8 worm cellular contexts compared by ENCODE assay signal in genomic region chrIII:4656415-4656814, ce11.
TF ChIP-seq lines count a peak whose summit lies in the region.

No protein-coding gene starts in this region.

TF ChIP-seq in whole organism, L1 larva, 84 proteins besides CTCF, POLR2A, EP300 and RAD21 (continues in another document):
- TF ChIP-seq grh-1 (GFP tag; IDR thresholded peaks at IDR 0.05; lab: Robert Waterston, UW): no peak
- TF ChIP-seq efl-1 (optimal IDR thresholded peaks at IDR 0.05; lab: Kevin White, UChicago): peak; percentile 31 to 40
- peak in 1 of 2 experiments; percentile 11 for TF ChIP-seq efl-1 (GFP tag; optimal IDR thresholded peaks at IDR 0.05 in 1 of 2; lab: Kevin White, UChicago)
- TF ChIP-seq unc-62 (GFP tag; optimal IDR thresholded peaks at IDR 0.05; lab: Kevin White, UChicago): no peak
- TF ChIP-seq lin-14 (GFP tag; optimal IDR thresholded peaks at IDR 0.05; lab: Kevin White, UChicago): peak; percentile 92
- TF ChIP-seq fkh-4 (tag; optimal IDR thresholded peaks at IDR 0.05; lab: Kevin White, UChicago; ENCODE audit: borderline replicate concordance): no peak
- TF ChIP-seq lsy-2 (tag; optimal IDR thresholded peaks at IDR 0.05; lab: Kevin White, UChicago): peak in 1 of 2 experiments; percentile 65
- peak; percentile 35 for TF ChIP-seq irx-1 (tag; optimal IDR thresholded peaks at IDR 0.05; lab: Kevin White, UChicago)
- no peak for TF ChIP-seq nhr-77 (tag; optimal IDR thresholded peaks at IDR 0.05; lab: Kevin White, UChicago)
- TF ChIP-seq pax-3 (tag; optimal IDR thresholded peaks at IDR 0.05; lab: Kevin White, UChicago): peak; percentile 36
- no peak for TF ChIP-seq nhr-11 (tag; optimal IDR thresholded peaks at IDR 0.05; lab: Kevin White, UChicago)

TF ChIP-seq in whole organism, L2 larva, 48 proteins besides CTCF, POLR2A, EP300 and RAD21 (continues in another document):
- TF ChIP-seq ZK546.5 (tag; optimal IDR thresholded peaks at IDR 0.05; lab: Kevin White, UChicago): no peak
- TF ChIP-seq nhr-23 (tag; optimal IDR thresholded peaks at IDR 0.05; lab: Kevin White, UChicago): no peak
- no peak for TF ChIP-seq dmd-4 (tag; optimal IDR thresholded peaks at IDR 0.05; lab: Kevin White, UChicago)
- TF ChIP-seq sem-4 (tag; optimal IDR thresholded peaks at IDR 0.05; lab: Kevin White, UChicago): peak; percentile 42
- TF ChIP-seq nhr-77 (tag; optimal IDR thresholded peaks at IDR 0.05; lab: Kevin White, UChicago): no peak
- no peak for TF ChIP-seq nhr-237 (tag; optimal IDR thresholded peaks at IDR 0.05; lab: Kevin White, UChicago)
- peak; percentile 70 for TF ChIP-seq lin-11 (tag; optimal IDR thresholded peaks at IDR 0.05; lab: Kevin White, UChicago)
- TF ChIP-seq egl-27 (tag; optimal IDR thresholded peaks at IDR 0.05; lab: Kevin White, UChicago): peak; percentile 45
- TF ChIP-seq lin-13 (GFP tag; optimal IDR thresholded peaks at IDR 0.05; lab: Kevin White, UChicago): peak; percentile 36
- peak; percentile 63 for TF ChIP-seq F13H6.1 (tag; optimal IDR thresholded peaks at IDR 0.05; lab: Kevin White, UChicago)
- TF ChIP-seq zag-1 (tag; optimal IDR thresholded peaks at IDR 0.05; lab: Kevin White, UChicago): peak; percentile 88
- no peak for TF ChIP-seq elt-1 (tag; optimal IDR thresholded peaks at IDR 0.05; lab: Kevin White, UChicago)

TF ChIP-seq in whole organism, L3 larva, 47 proteins besides CTCF, POLR2A, EP300 and RAD21 (continues in another document):
- TF ChIP-seq lin-39 (tag; optimal IDR thresholded peaks at IDR 0.05; lab: Kevin White, UChicago) (peak; percentile 85), zag-1 (tag; optimal IDR thresholded peaks at IDR 0.05; lab: Kevin White, UChicago) (no peak), mdl-1 (tag; optimal IDR thresholded peaks at IDR 0.05; lab: Kevin White, UChicago) (peak; percentile 48), nhr-25 (tag; optimal IDR thresholded peaks at IDR 0.05; lab: Kevin White, UChicago) (no peak), snpc-4 (tag; optimal IDR thresholded peaks at IDR 0.05; lab: Kevin White, UChicago) (peak; percentile 49), elt-1 (tag; optimal IDR thresholded peaks at IDR 0.05; lab: Kevin White, UChicago) (peak; percentile 9), ceh-28 (tag; optimal IDR thresholded peaks at IDR 0.05; lab: Kevin White, UChicago) (peak; percentile 42), fkh-10 (GFP tag; optimal IDR thresholded peaks at IDR 0.05; lab: Kevin White, UChicago) (peak; percentile 67), hmg-11 (tag; optimal IDR thresholded peaks at IDR 0.05; lab: Kevin White, UChicago) (peak; percentile 76), nfya-1 (tag; optimal IDR thresholded peaks at IDR 0.05; lab: Kevin White, UChicago; ENCODE audit: insufficient read depth) (peak; percentile 81), tbx-2 (tag; optimal IDR thresholded peaks at IDR 0.05; lab: Kevin White, UChicago) (peak; percentile 8), lin-15B (tag; optimal IDR thresholded peaks at IDR 0.05; lab: Kevin White, UChicago) (peak; percentile 31)

TF ChIP-seq in whole organism, L4 larva, 104 proteins besides CTCF, POLR2A, EP300 and RAD21 (continues in another document):
- TF ChIP-seq nhr-11 (tag; optimal IDR thresholded peaks at IDR 0.05; lab: Kevin White, UChicago): peak; percentile 9
- TF ChIP-seq F10B5.3 (tag; optimal IDR thresholded peaks at IDR 0.05; lab: Kevin White, UChicago): no peak
- TF ChIP-seq mdl-1 (tag; optimal IDR thresholded peaks at IDR 0.05; lab: Kevin White, UChicago): peak in 1 of 2 experiments; percentile 65
- peak; percentile 73 for TF ChIP-seq hmg-1.1 (GFP tag; IDR thresholded peaks at IDR 0.05; lab: Robert Waterston, UW)
- TF ChIP-seq lin-39 (tag; optimal IDR thresholded peaks at IDR 0.05; lab: Kevin White, UChicago): no peak
- no peak for TF ChIP-seq dve-1 (tag; optimal IDR thresholded peaks at IDR 0.05; lab: Kevin White, UChicago; ENCODE audit: insufficient read depth)
- TF ChIP-seq hlh-11 (tag; optimal IDR thresholded peaks at IDR 0.05; lab: Kevin White, UChicago): peak; percentile 22
- no peak for TF ChIP-seq spr-3 (GFP tag; optimal IDR thresholded peaks at IDR 0.05; lab: Kevin White, UChicago)
- TF ChIP-seq daf-8 (GFP tag; IDR thresholded peaks at IDR 0.05; lab: Robert Waterston, UW): no peak
- TF ChIP-seq nhr-111 (GFP tag; optimal IDR thresholded peaks at IDR 0.05; lab: Kevin White, UChicago): no peak
- peak; percentile 62 for TF ChIP-seq fkh-10 (GFP tag; optimal IDR thresholded peaks at IDR 0.05; lab: Kevin White, UChicago)
- TF ChIP-seq unc-130 (GFP tag; optimal IDR thresholded peaks at IDR 0.05; lab: Kevin White, UChicago): no peak

TF ChIP-seq in whole organism, late embryonic, 69 proteins besides CTCF, POLR2A, EP300 and RAD21 (continues in another document):
- TF ChIP-seq elt-4 (tag; optimal IDR thresholded peaks at IDR 0.05; lab: Kevin White, UChicago): no peak
- no peak for TF ChIP-seq ceh-24 (tag; optimal IDR thresholded peaks at IDR 0.05; lab: Kevin White, UChicago)
- peak; percentile 79 for TF ChIP-seq ceh-48 (tag; optimal IDR thresholded peaks at IDR 0.05; lab: Kevin White, UChicago)
- peak; percentile 79 for TF ChIP-seq ceh-31 (tag; optimal IDR thresholded peaks at IDR 0.05; lab: Kevin White, UChicago)
- no peak for TF ChIP-seq ets-4 (tag; optimal IDR thresholded peaks at IDR 0.05; lab: Kevin White, UChicago)
- no peak for TF ChIP-seq syd-9 (tag; optimal IDR thresholded peaks at IDR 0.05; lab: Kevin White, UChicago)
- no peak for TF ChIP-seq nhr-232 (tag; optimal IDR thresholded peaks at IDR 0.05; lab: Kevin White, UChicago)
- no peak for TF ChIP-seq K09A11.1 (tag; optimal IDR thresholded peaks at IDR 0.05; lab: Kevin White, UChicago; ENCODE audit: insufficient read depth)
- TF ChIP-seq Y22D7AL.16 (tag; optimal IDR thresholded peaks at IDR 0.05; lab: Kevin White, UChicago): no peak
- peak; percentile 20 for TF ChIP-seq nfya-1 (tag; optimal IDR thresholded peaks at IDR 0.05; lab: Kevin White, UChicago)
- no peak for TF ChIP-seq ceh-14 (tag; optimal IDR thresholded peaks at IDR 0.05; lab: Kevin White, UChicago)
- TF ChIP-seq ceh-19 (GFP tag; optimal IDR thresholded peaks at IDR 0.05; lab: Kevin White, UChicago): no peak
- TF ChIP-seq lim-6 (tag; optimal IDR thresholded peaks at IDR 0.05; lab: Kevin White, UChicago): peak; percentile 9

TF ChIP-seq in whole organism, midembryonic, 9 proteins besides CTCF, POLR2A, EP300 and RAD21:
- TF ChIP-seq ztf-23 (GFP tag; IDR thresholded peaks at IDR 0.05; lab: Robert Waterston, UW) (0 out of 2 replicates have a peak, but pooled peaks have one; percentile 22), ref-1 (GFP tag; conservative IDR thresholded peaks at IDR 0.05; lab: Robert Waterston, UW) (no peak), klf-2 (GFP tag; conservative IDR thresholded peaks at IDR 0.05; lab: Robert Waterston, UW) (no peak), ztf-29 (GFP tag; IDR thresholded peaks at IDR 0.05; lab: Robert Waterston, UW) (no peak), med-1 (GFP tag; optimal IDR thresholded peaks at IDR 0.05; lab: Kevin White, UChicago; ENCODE audit: insufficient read depth) (no peak)

TF ChIP-seq in whole organism, mixed stage, embryonic, 35 proteins besides CTCF, POLR2A, EP300 and RAD21:
- TF ChIP-seq ces-1 (GFP tag; optimal IDR thresholded peaks at IDR 0.05; lab: Kevin White, UChicago): peak; percentile 70
- no peak for TF ChIP-seq flh-1 (GFP tag; optimal IDR thresholded peaks at IDR 0.05; lab: Kevin White, UChicago)

TF ChIP-seq in whole organism, young adult, 124 proteins besides CTCF, POLR2A, EP300 and RAD21 (continues in another document):
- TF ChIP-seq hlh-12 (tag; optimal IDR thresholded peaks at IDR 0.05; lab: Kevin White, UChicago) (no peak), lir-1 (GFP tag; conservative IDR thresholded peaks at IDR 0.05; lab: Robert Waterston, UW) (no peak), cebp-2 (GFP tag; IDR thresholded peaks at IDR 0.05; lab: Robert Waterston, UW) (no peak), lin-35 (GFP tag; optimal IDR thresholded peaks at IDR 0.05; lab: Kevin White, UChicago) (peak in 1 of 3 experiments; percentile 51), tlf-1 (GFP tag; optimal IDR thresholded peaks at IDR 0.05; lab: Kevin White, UChicago) (no peak), bed-1 (GFP tag; IDR thresholded peaks at IDR 0.05; lab: Robert Waterston, UW) (no peak), ekl-4 (GFP tag; IDR thresholded peaks at IDR 0.05; lab: Robert Waterston, UW) (0 out of 2 replicates have a peak, but pooled peaks have one; percentile 25), dpff-1 (tag; optimal IDR thresholded peaks at IDR 0.05; lab: Kevin White, UChicago) (no peak), repo-1 (tag; optimal IDR thresholded peaks at IDR 0.05; lab: Kevin White, UChicago) (no peak), xnd-1 (tag; optimal IDR thresholded peaks at IDR 0.05; lab: Kevin White, UChicago) (no peak), ceh-58 (GFP tag; IDR thresholded peaks at IDR 0.05; lab: Robert Waterston, UW) (no peak), ceh-27 (GFP tag; optimal IDR thresholded peaks at IDR 0.05; lab: Kevin White, UChicago) (peak; percentile 41), egrh-3 (GFP tag; IDR thresholded peaks at IDR 0.05; lab: Robert Waterston, UW) (no peak), mcd-1 (GFP tag; IDR thresholded peaks at IDR 0.05; lab: Robert Waterston, UW) (peak; percentile 16; the same call in 1 of the 2 replicates), attf-6 (GFP tag; IDR thresholded peaks at IDR 0.05; lab: Robert Waterston, UW) (no peak), K12H6.12 (tag; optimal IDR thresholded peaks at IDR 0.05; lab: Kevin White, UChicago) (peak; percentile 57), nhr-120 (GFP tag; IDR thresholded peaks at IDR 0.05; lab: Robert Waterston, UW) (no peak), T26A5.8 (tag; optimal IDR thresholded peaks at IDR 0.05; lab: Kevin White, UChicago) (no peak), let-607 (tag; optimal IDR thresholded peaks at IDR 0.05; lab: Kevin White, UChicago) (no peak), efl-1 (GFP tag; optimal IDR thresholded peaks at IDR 0.05; lab: Kevin White, UChicago) (no peak), lin-26 (GFP tag; IDR thresholded peaks at IDR 0.05; lab: Robert Waterston, UW) (no peak), F55B11.4 (tag; optimal IDR thresholded peaks at IDR 0.05; lab: Kevin White, UChicago; ENCODE audit: borderline replicate concordance, insufficient read depth) (no peak), lin-40 (tag; optimal IDR thresholded peaks at IDR 0.05; lab: Kevin White, UChicago) (peak; percentile 13), ztf-3 (GFP tag; optimal IDR thresholded peaks at IDR 0.05; lab: Kevin White, UChicago) (no peak), madf-8 (GFP tag; conservative IDR thresholded peaks at IDR 0.05; lab: Robert Waterston, UW) (no peak), lin-54 (GFP tag; optimal IDR thresholded peaks at IDR 0.05; lab: Kevin White, UChicago) (no peak), aptf-3 (GFP tag; IDR thresholded peaks at IDR 0.05; lab: Robert Waterston, UW) (no peak), sdz-38 (tag; optimal IDR thresholded peaks at IDR 0.05; lab: Kevin White, UChicago) (no peak), hlh-26 (GFP tag; conservative IDR thresholded peaks at IDR 0.05; lab: Robert Waterston, UW) (no peak), lsy-27 (tag; optimal IDR thresholded peaks at IDR 0.05; lab: Kevin White, UChicago; ENCODE audit: borderline replicate concordance, insufficient read depth) (no peak), F10E7.11 (tag; optimal IDR thresholded peaks at IDR 0.05; lab: Kevin White, UChicago) (no peak)
